Fruit fly (Drosophila melanogaster) whole organism, embryonic: Measurements from ENCODE around the gene mib2.

Source experiments
- ATbp ChIP-seq: fragments of 200-800 bp; sonication (Bioruptor generic); optimal IDR thresholded peaks from 2 replicates; lab custom pipeline; 2017; ENCODE audit warnings: missing biosample characterization, mild to moderate bottlenecking, missing genetic modification characterization, missing genetic modification reagents
- CG10321 ChIP-seq: fragments of 200-800 bp; sonication (Bioruptor generic); IDR thresholded peaks from 2 replicates; pipeline ENCODE4 v1.3.6; 2022; ENCODE audit warnings: missing biosample characterization, missing genetic modification characterization
- CG11560 ChIP-seq: fragments of 200-800 bp; sonication (Bioruptor generic); IDR thresholded peaks from 3 replicates; pipeline ENCODE4 v1.3.6; 2022; ENCODE audit warnings: missing biosample characterization, missing genetic modification characterization
- CG12219 ChIP-seq: fragments of 200-800 bp; sonication (Bioruptor generic); optimal IDR thresholded peaks from 3 replicates; lab custom pipeline; 2018; ENCODE audit warnings: missing biosample characterization, mild to moderate bottlenecking, missing genetic modification characterization
- CG12299 ChIP-seq: fragments of 200-800 bp; sonication (Bioruptor generic); optimal IDR thresholded peaks from 2 replicates; lab custom pipeline; 2018; ENCODE audit warnings: missing biosample characterization, mild to moderate bottlenecking, missing genetic modification characterization
- CG15479 ChIP-seq: fragments of 200-800 bp; sonication (Bioruptor generic); optimal IDR thresholded peaks from 3 replicates; lab custom pipeline; 2019; ENCODE audit warnings: missing biosample characterization, mild to moderate bottlenecking, missing genetic modification characterization, moderate library complexity
- CG16779 ChIP-seq: fragments of 200-800 bp; sonication (Bioruptor generic); IDR thresholded peaks from 2 replicates; pipeline ENCODE4 v1.3.6; 2022; ENCODE audit warnings: missing biosample characterization, missing genetic modification characterization
- CG17385 ChIP-seq: fragments of 200-800 bp; sonication (Bioruptor generic); optimal IDR thresholded peaks from 3 replicates; lab custom pipeline; 2018; ENCODE audit warnings: missing biosample characterization, mild to moderate bottlenecking, missing genetic modification characterization
- CG1792 ChIP-seq: fragments of 200-800 bp; sonication (Bioruptor generic); optimal IDR thresholded peaks from 2 replicates; lab custom pipeline; 2016; ENCODE audit warnings: missing biosample characterization, missing genetic modification characterization
- CG2116 ChIP-seq: fragments of 200-800 bp; sonication (Bioruptor generic); optimal IDR thresholded peaks from 3 replicates; lab custom pipeline; 2018; ENCODE audit warnings: missing biosample characterization, mild to moderate bottlenecking, missing genetic modification characterization
- CG2712 ChIP-seq: fragments of 200-800 bp; optimal IDR thresholded peaks from 3 replicates; lab custom pipeline; 2019; ENCODE audit warnings: missing biosample characterization, mild to moderate bottlenecking, missing genetic modification characterization, moderate library complexity
- CG4328 ChIP-seq: fragments of 200-800 bp; sonication (Bioruptor generic); optimal IDR thresholded peaks from 3 replicates; lab custom pipeline; 2017; ENCODE audit warnings: missing biosample characterization, missing genetic modification reagents, missing genetic modification characterization
- CG4730 ChIP-seq: fragments of 200-800 bp; sonication (Bioruptor generic); IDR thresholded peaks from 2 replicates; pipeline ENCODE4 v1.3.6; 2022; ENCODE audit warnings: missing biosample characterization, missing genetic modification characterization
- CG7372 ChIP-seq: fragments of 200-800 bp; sonication (Bioruptor generic); IDR thresholded peaks from 2 replicates; pipeline ENCODE4 v1.3.6; 2022; ENCODE audit warnings: missing biosample characterization, missing genetic modification characterization
- CG7839 ChIP-seq: fragments of 200-800 bp; sonication (Bioruptor generic); optimal IDR thresholded peaks from 3 replicates; lab custom pipeline; 2018; ENCODE audit warnings: missing biosample characterization, mild to moderate bottlenecking, missing genetic modification characterization, moderate library complexity
- CG9817 ChIP-seq: fragments of 200-800 bp; sonication (Bioruptor generic); optimal IDR thresholded peaks from 2 replicates; lab custom pipeline; 2018; ENCODE audit warnings: missing biosample characterization, mild to moderate bottlenecking, missing genetic modification characterization, moderate library complexity
- CG9876 ChIP-seq: fragments of 200-800 bp; sonication (Bioruptor generic); optimal IDR thresholded peaks from 2 replicates; lab custom pipeline; 2016; ENCODE audit warnings: missing biosample characterization, missing genetic modification characterization
- CG9932 ChIP-seq: fragments of 200-800 bp; sonication (Bioruptor generic); IDR thresholded peaks from 2 replicates; pipeline ENCODE4 v1.3.6; 2022; ENCODE audit warnings: missing biosample characterization, missing genetic modification characterization
- Camta ChIP-seq: fragments of 200-800 bp; sonication (Bioruptor generic); optimal IDR thresholded peaks from 2 replicates; lab custom pipeline; 2016; ENCODE audit warnings: missing biosample characterization, missing genetic modification characterization
- Chrac-16 ChIP-seq: fragments of 200-800 bp; sonication (Bioruptor generic); optimal IDR thresholded peaks from 3 replicates; lab custom pipeline; 2016; ENCODE audit warnings: missing biosample characterization, missing genetic modification characterization
- CoRest ChIP-seq: fragments of 200-800 bp; sonication (Bioruptor generic); optimal IDR thresholded peaks from 3 replicates; lab custom pipeline; 2018; ENCODE audit warnings: missing biosample characterization, mild to moderate bottlenecking, missing genetic modification characterization, moderate library complexity
- CrebB ChIP-seq: fragments of 200-800 bp; sonication (Bioruptor generic); optimal IDR thresholded peaks from 3 replicates; lab custom pipeline; 2018; ENCODE audit warnings: missing biosample characterization, mild to moderate bottlenecking, missing genetic modification characterization
- Dbx ChIP-seq: fragments of 200-800 bp; sonication (Bioruptor generic); IDR thresholded peaks from 3 replicates; pipeline ENCODE4 v1.3.6; 2022; ENCODE audit warnings: missing biosample characterization, missing genetic modification characterization
- Elba2 ChIP-seq: fragments of 200-800 bp; sonication (Bioruptor generic); optimal IDR thresholded peaks from 3 replicates; lab custom pipeline; 2016; ENCODE audit warnings: missing biosample characterization, missing genetic modification characterization
- Hr39 ChIP-seq: fragments of >200 bp; optimal IDR thresholded peaks from 2 replicates; lab custom pipeline; 2017
- Hr51 ChIP-seq, 2 experiments: fragments of 200-800 bp; sonication (Bioruptor generic); optimal IDR thresholded peaks; 2 replicates in 1 of 2; 3 replicates in 1 of 2; lab custom pipeline; 2016 to 2018; ENCODE audit warnings: missing biosample characterization in 2 of 2, missing genetic modification characterization in 2 of 2, mild to moderate bottlenecking in 1 of 2, moderate library complexity in 1 of 2
- Hr78 ChIP-seq, 2 experiments: fragments of 200-800 bp in 1 of 2; fragments of >200 bp in 1 of 2; sonication (Bioruptor generic) in 1 of 2; optimal IDR thresholded peaks; 2 replicates each; lab custom pipeline; 2017 to 2019; ENCODE audit warnings: missing biosample characterization in 2 of 2, missing genetic modification characterization in 2 of 2, mild to moderate bottlenecking in 1 of 2, moderate library complexity in 1 of 2
- Hsf ChIP-seq: fragments of 200-800 bp; sonication (Bioruptor generic); optimal IDR thresholded peaks from 3 replicates; lab custom pipeline; 2016; ENCODE audit warnings: missing biosample characterization, missing genetic modification characterization
- Oaz ChIP-seq: fragments of 200-800 bp; sonication (Bioruptor generic); IDR thresholded peaks from 2 replicates; pipeline ENCODE4 v1.3.6; 2022; ENCODE audit warnings: missing biosample characterization, missing genetic modification characterization
- Oli ChIP-seq: fragments of 200-800 bp; sonication (Bioruptor generic); optimal IDR thresholded peaks from 2 replicates; lab custom pipeline; 2018; ENCODE audit warnings: missing biosample characterization, mild to moderate bottlenecking, missing genetic modification characterization, moderate library complexity
- Sry-β ChIP-seq: fragments of 200-800 bp; sonication (Bioruptor generic); optimal IDR thresholded peaks from 2 replicates; lab custom pipeline; 2018; ENCODE audit warnings: missing biosample characterization, mild to moderate bottlenecking, missing genetic modification characterization, moderate library complexity
- Vsx1 ChIP-seq: fragments of 200-800 bp; sonication (Bioruptor generic); optimal IDR thresholded peaks from 2 replicates; lab custom pipeline; 2017; ENCODE audit warnings: missing biosample characterization, mild to moderate bottlenecking, missing genetic modification characterization, missing genetic modification reagents
- YL-1 ChIP-seq: fragments of 200-800 bp; sonication (Bioruptor generic); optimal IDR thresholded peaks from 3 replicates; lab custom pipeline; 2017; ENCODE audit warnings: missing biosample characterization, mild to moderate bottlenecking, missing genetic modification characterization
- bcd ChIP-seq: fragments of 200-800 bp; sonication (Bioruptor generic); optimal IDR thresholded peaks from 2 replicates; lab custom pipeline; 2017; ENCODE audit warnings: missing biosample characterization, mild to moderate bottlenecking, missing genetic modification characterization
- cas ChIP-seq: fragments of 200-800 bp; sonication (Bioruptor generic); IDR thresholded peaks from 2 replicates; pipeline ENCODE4 v1.3.6; 2022; ENCODE audit warnings: missing biosample characterization, missing genetic modification characterization
- cato ChIP-seq: fragments of 200-800 bp; sonication (Bioruptor generic); optimal IDR thresholded peaks from 2 replicates; lab custom pipeline; 2016; ENCODE audit warnings: missing biosample characterization, missing genetic modification characterization, borderline replicate concordance
- fru ChIP-seq: fragments of >200 bp; optimal IDR thresholded peaks from 2 replicates; lab custom pipeline; 2017
- h ChIP-seq: fragments of >200 bp; optimal IDR thresholded peaks from 2 replicates; lab custom pipeline; 2017
- hbn ChIP-seq: fragments of 200-800 bp; sonication (Bioruptor generic); IDR thresholded peaks from 2 replicates; pipeline ENCODE4 v1.3.6; 2022; ENCODE audit warnings: missing biosample characterization, missing genetic modification characterization; ENCODE audit not compliant: partially characterized antibody
- jigr1 ChIP-seq: fragments of 200-800 bp; sonication (Bioruptor generic); IDR thresholded peaks from 3 replicates; pipeline ENCODE4 v1.3.6; 2022; ENCODE audit warnings: missing biosample characterization, missing genetic modification characterization
- mam ChIP-seq: fragments of 200-800 bp; sonication (Bioruptor generic); optimal IDR thresholded peaks from 3 replicates; lab custom pipeline; 2016; ENCODE audit warnings: missing biosample characterization, missing genetic modification characterization
- oc ChIP-seq: fragments of 200-800 bp; sonication (Bioruptor generic); optimal IDR thresholded peaks from 2 replicates; lab custom pipeline; 2018; ENCODE audit warnings: missing biosample characterization, mild to moderate bottlenecking, missing genetic modification characterization, moderate library complexity
- odd ChIP-seq: fragments of 200-800 bp; sonication (Bioruptor generic); optimal IDR thresholded peaks from 2 replicates; lab custom pipeline; 2017; ENCODE audit warnings: missing biosample characterization, mild to moderate bottlenecking, missing genetic modification characterization
- onecut ChIP-seq: fragments of 200-800 bp; sonication (Bioruptor generic); IDR thresholded peaks from 2 replicates; pipeline ENCODE4 v1.3.6; 2022; ENCODE audit warnings: missing biosample characterization, missing genetic modification characterization
- p53 ChIP-seq: fragments of 200-800 bp; sonication (Bioruptor generic); optimal IDR thresholded peaks from 2 replicates; lab custom pipeline; 2016; ENCODE audit warnings: missing biosample characterization, missing genetic modification characterization
- pfk ChIP-seq: fragments of 200-800 bp; sonication (Bioruptor generic); optimal IDR thresholded peaks from 2 replicates; lab custom pipeline; 2018; ENCODE audit warnings: missing biosample characterization, mild to moderate bottlenecking, missing genetic modification characterization, moderate library complexity
- sd ChIP-seq: fragments of 200-800 bp; sonication (Bioruptor generic); optimal IDR thresholded peaks from 3 replicates; lab custom pipeline; 2018; ENCODE audit warnings: missing biosample characterization, mild to moderate bottlenecking, missing genetic modification characterization, moderate library complexity
- stwl ChIP-seq: fragments of 200-800 bp; sonication (Bioruptor generic); optimal IDR thresholded peaks from 3 replicates; lab custom pipeline; 2018; ENCODE audit warnings: missing biosample characterization, mild to moderate bottlenecking, missing genetic modification characterization, moderate library complexity
- tap ChIP-seq: fragments of 200-800 bp; optimal IDR thresholded peaks from 3 replicates; lab custom pipeline; 2019; ENCODE audit warnings: missing biosample characterization, mild to moderate bottlenecking, missing genetic modification characterization, moderate library complexity
- tin ChIP-seq: fragments of 200-800 bp; sonication (Bioruptor generic); optimal IDR thresholded peaks from 3 replicates; lab custom pipeline; 2016; ENCODE audit warnings: missing biosample characterization, missing genetic modification characterization

mib2 gene

dm6 chr2L:18987078-18987895, 47.0 kb upstream of the mib2 start, which contains the start of the genes Swip-1 and EMC5 (continued):
- TF ChIP-seq CG17385 (peak; percentile 30), YL-1 (GFP tag; lab: Kevin White, UChicago) (no peak), CG4328 (GFP tag; lab: Kevin White, UChicago) (peak; percentile 60), Hr39 (lab: Kevin White, UChicago) (no peak), Camta (GFP tag; lab: Kevin White, UChicago) (no peak), CG2712 (tag; lab: Kevin White, UChicago) (peak; percentile 80), CG12299 (peak; percentile 27), tap (tag; lab: Kevin White, UChicago) (peak; percentile 45), CG2116 (GFP tag; lab: Kevin White, UChicago) (peak; percentile 43), Dbx (GFP tag; lab: Robert Waterston, UW) (peak; percentile 69), CoRest (tag; lab: Kevin White, UChicago) (peak; percentile 88), cato (GFP tag; lab: Kevin White, UChicago) (peak; percentile 26), odd (GFP tag; lab: Kevin White, UChicago) (no peak), CG10321 (GFP tag; lab: Robert Waterston, UW) (no peak), CG16779 (no peak), ATbp (GFP tag; lab: Kevin White, UChicago) (no peak), jigr1 (GFP tag; lab: Robert Waterston, UW) (peak; percentile 20; the same call in 1 of the 3 replicates), stwl (tag; lab: Kevin White, UChicago) (peak; percentile 27), Oaz (GFP tag; lab: Robert Waterston, UW) (no peak), CG9817 (tag; lab: Kevin White, UChicago) (peak; percentile 60), CG9932 (GFP tag; lab: Robert Waterston, UW) (peak; percentile 87), sd (tag; lab: Kevin White, UChicago) (peak; percentile 60), Sry-β (GFP tag; lab: Kevin White, UChicago) (no peak), CG7839 (tag; lab: Kevin White, UChicago) (peak; percentile 73), pfk (GFP tag; lab: Kevin White, UChicago) (no peak), Vsx1 (GFP tag; lab: Kevin White, UChicago) (peak; percentile 45), cas (GFP tag; lab: Robert Waterston, UW) (0 out of 2 replicates have a peak, but pooled peaks have one; percentile 5), fru (lab: Kevin White, UChicago) (no peak), hbn (GFP tag; lab: Robert Waterston, UW) (peak; percentile 40; the same call in 1 of the 2 replicates), CrebB (peak; percentile 19), oc (tag; lab: Kevin White, UChicago) (no peak), mam (GFP tag; lab: Kevin White, UChicago) (peak; percentile 35), CG7372 (no peak), CG9876 (GFP tag; lab: Kevin White, UChicago) (no peak), h (lab: Kevin White, UChicago) (no peak), CG1792 (GFP tag; lab: Kevin White, UChicago) (no peak), onecut (no peak), Hr51 (GFP tag; optimal IDR thresholded peaks at IDR 0.05; lab: Kevin White, UChicago) (peak in 1 of 2 experiments; percentile 64), CG11560 (no peak), tin (peak; percentile 56), p53 (no peak), CG4730 (GFP tag; lab: Robert Waterston, UW) (peak; percentile 39; the same call in 1 of the 2 replicates), Hsf (GFP tag; lab: Kevin White, UChicago) (no peak), bcd (peak; percentile 59), CG12219 (GFP tag; lab: Kevin White, UChicago) (peak; percentile 11), Elba2 (GFP tag; lab: Kevin White, UChicago) (peak; percentile 88), Chrac-16 (GFP tag; lab: Kevin White, UChicago) (peak; percentile 46), CG15479 (GFP tag; lab: Kevin White, UChicago) (no peak), Hr78 (GFP tag; optimal IDR thresholded peaks at IDR 0.05; lab: Kevin White, UChicago) (peak in 1 of 2 experiments; percentile 15), Oli (tag; lab: Kevin White, UChicago) (peak; percentile 24)
